Worm (Caenorhabditis elegans) whole organism, L1 larva: ENCODE measurements around the gene nas-12.

ENCODE experiments used
- C04F5.9 ChIP-seq: sonication (generic microtip); optimal IDR thresholded peaks from 2 replicates; lab custom pipeline; 2016; ENCODE audit warnings: missing genetic modification characterization, missing compliant biosample characterization
- C16A3.4 ChIP-seq: fragments of 150-350 bp; optimal IDR thresholded peaks from 2 replicates; lab custom pipeline; 2014; ENCODE audit warnings: missing biosample characterization, missing genetic modification characterization
- F16B12.6 ChIP-seq: fragments of 150-350 bp; optimal IDR thresholded peaks from 2 replicates; lab custom pipeline; 2014; ENCODE audit warnings: missing biosample characterization, missing genetic modification characterization
- aha-1 ChIP-seq: fragments of 150-350 bp; optimal IDR thresholded peaks from 2 replicates; lab custom pipeline; 2014; ENCODE audit warnings: missing biosample characterization, missing genetic modification characterization
- alr-1 ChIP-seq: fragments of 200-800 bp; sonication (Bioruptor generic); optimal IDR thresholded peaks from 2 replicates; lab custom pipeline; 2018; ENCODE audit warnings: borderline replicate concordance, mild to moderate bottlenecking, missing genetic modification characterization, missing compliant biosample characterization
- ama-1 ChIP-seq: fragments of 150-350 bp; optimal IDR thresholded peaks from 2 replicates; lab custom pipeline; 2014
- blmp-1 ChIP-seq: fragments of 150-350 bp; optimal IDR thresholded peaks from 2 replicates; lab custom pipeline; 2014; ENCODE audit warnings: missing biosample characterization, missing genetic modification characterization
- ceh-8 ChIP-seq: fragments of 200-800 bp; sonication (Bioruptor generic); optimal IDR thresholded peaks from 2 replicates; lab custom pipeline; 2018; ENCODE audit warnings: mild to moderate bottlenecking, missing genetic modification characterization, moderate library complexity, missing compliant biosample characterization
- ceh-82 ChIP-seq, 3 experiments: fragments of 150-350 bp in 1 of 3; sonication (generic microtip) in 2 of 3; optimal IDR thresholded peaks; 2 replicates each; lab custom pipeline; 2014 to 2017; ENCODE audit warnings: missing biosample characterization in 3 of 3, missing genetic modification characterization in 3 of 3
- ceh-88 ChIP-seq: fragments of 200-800 bp; sonication (Bioruptor generic); IDR thresholded peaks from 2 replicates; pipeline ENCODE4 v1.3.6; 2022; ENCODE audit warnings: missing genetic modification characterization, missing compliant biosample characterization
- ces-1 ChIP-seq: fragments of 150-350 bp; optimal IDR thresholded peaks from 2 replicates; lab custom pipeline; 2014; ENCODE audit warnings: missing biosample characterization, missing genetic modification reagents, missing genetic modification characterization
- elt-2 ChIP-seq: sonication (generic microtip); optimal IDR thresholded peaks from 2 replicates; lab custom pipeline; 2016; ENCODE audit warnings: missing genetic modification characterization, mild to moderate bottlenecking, inconsistent platforms, missing compliant biosample characterization, missing genetic modification reagents
- fkh-4 ChIP-seq: sonication (generic microtip); optimal IDR thresholded peaks from 2 replicates; lab custom pipeline; 2016; ENCODE audit warnings: missing compliant biosample characterization, missing genetic modification characterization, borderline replicate concordance
- fkh-8 ChIP-seq: sonication (generic microtip); optimal IDR thresholded peaks from 2 replicates; lab custom pipeline; 2016; ENCODE audit warnings: mild to moderate bottlenecking, missing genetic modification characterization, missing compliant biosample characterization
- fos-1 ChIP-seq: fragments of 150-350 bp; optimal IDR thresholded peaks from 2 replicates; lab custom pipeline; 2014; ENCODE audit warnings: missing biosample characterization, missing genetic modification characterization
- grh-1 ChIP-seq: fragments of 200-800 bp; sonication (Bioruptor generic); IDR thresholded peaks from 2 replicates; pipeline ENCODE4 v1.3.6; 2022; ENCODE audit warnings: missing genetic modification reagents, missing genetic modification characterization, missing compliant biosample characterization
- hlh-17 ChIP-seq: fragments of 200-800 bp; sonication (Bioruptor generic); optimal IDR thresholded peaks from 2 replicates; lab custom pipeline; 2018; ENCODE audit warnings: missing genetic modification characterization, mild to moderate bottlenecking, missing compliant biosample characterization, moderate library complexity, borderline replicate concordance
- lin-13 ChIP-seq: fragments of 150-350 bp; optimal IDR thresholded peaks from 2 replicates; lab custom pipeline; 2014; ENCODE audit warnings: missing biosample characterization, missing genetic modification reagents, missing genetic modification characterization
- lin-14 ChIP-seq: fragments of 200-800 bp; sonication (Bioruptor generic); optimal IDR thresholded peaks from 2 replicates; lab custom pipeline; 2018; ENCODE audit warnings: mild to moderate bottlenecking, missing genetic modification characterization, moderate library complexity, missing compliant biosample characterization
- lin-35 ChIP-seq, 2 experiments: fragments of 150-350 bp; optimal IDR thresholded peaks; 2 replicates each; lab custom pipeline; 2014; ENCODE audit warnings: missing biosample characterization in 2 of 2, missing genetic modification characterization in 2 of 2, missing genetic modification reagents in 2 of 2
- lin-39 ChIP-seq: fragments of 150-350 bp; optimal IDR thresholded peaks from 2 replicates; lab custom pipeline; 2014; ENCODE audit warnings: missing biosample characterization, missing genetic modification reagents, missing genetic modification characterization
- lsy-2 ChIP-seq, 2 experiments: fragments of 150-350 bp; optimal IDR thresholded peaks; 2 replicates each; lab custom pipeline; 2014; ENCODE audit warnings: missing biosample characterization in 2 of 2, missing genetic modification characterization in 2 of 2
- mep-1 ChIP-seq: fragments of 150-350 bp; optimal IDR thresholded peaks from 2 replicates; lab custom pipeline; 2014; ENCODE audit warnings: missing biosample characterization, missing genetic modification characterization
- nhr-20 ChIP-seq: sonication (generic microtip); optimal IDR thresholded peaks from 2 replicates; lab custom pipeline; 2016; ENCODE audit warnings: mild to moderate bottlenecking, missing genetic modification characterization, missing compliant biosample characterization
- nhr-47 ChIP-seq: sonication (generic microtip); optimal IDR thresholded peaks from 2 replicates; lab custom pipeline; 2016; ENCODE audit warnings: mild to moderate bottlenecking, missing genetic modification characterization, moderate library complexity, missing compliant biosample characterization
- nhr-71 ChIP-seq: sonication (generic microtip); optimal IDR thresholded peaks from 2 replicates; lab custom pipeline; 2016; ENCODE audit warnings: mild to moderate bottlenecking, missing genetic modification characterization, moderate library complexity, missing compliant biosample characterization
- nhr-76 ChIP-seq: sonication (generic microtip); optimal IDR thresholded peaks from 2 replicates; lab custom pipeline; 2017; ENCODE audit warnings: missing biosample characterization, missing genetic modification characterization
- nhr-85 ChIP-seq: sonication (generic microtip); peaks from one replicate; lab custom pipeline; 2016; ENCODE audit warnings: missing genetic modification characterization, inconsistent platforms, missing compliant biosample characterization
- nhr-90 ChIP-seq: sonication (generic microtip); optimal IDR thresholded peaks from 2 replicates; lab custom pipeline; 2016; ENCODE audit warnings: mild to moderate bottlenecking, missing genetic modification characterization, missing compliant biosample characterization; ENCODE audit not compliant: poor library complexity
- pag-3 ChIP-seq: sonication (generic microtip); optimal IDR thresholded peaks from 2 replicates; lab custom pipeline; 2017; ENCODE audit warnings: missing genetic modification characterization, mild to moderate bottlenecking, missing compliant biosample characterization, antibody characterized with exemption, borderline replicate concordance; ENCODE audit not compliant: insufficient read depth
- rnt-1 ChIP-seq: sonication (generic microtip); optimal IDR thresholded peaks from 2 replicates; lab custom pipeline; 2016; ENCODE audit warnings: mild to moderate bottlenecking, missing genetic modification characterization, moderate library complexity, missing compliant biosample characterization
- skn-1 ChIP-seq: fragments of 150-350 bp; optimal IDR thresholded peaks from 2 replicates; lab custom pipeline; 2014; ENCODE audit warnings: missing biosample characterization, missing genetic modification characterization
- snu-23 ChIP-seq: sonication (generic microtip); optimal IDR thresholded peaks from 2 replicates; lab custom pipeline; 2016; ENCODE audit warnings: missing genetic modification characterization, missing compliant biosample characterization
- sox-4 ChIP-seq: sonication (generic microtip); optimal IDR thresholded peaks from 2 replicates; lab custom pipeline; 2016; ENCODE audit warnings: missing genetic modification characterization, missing compliant biosample characterization
- sptf-1 ChIP-seq: fragments of 150-350 bp; optimal IDR thresholded peaks from 2 replicates; lab custom pipeline; 2014; ENCODE audit warnings: missing biosample characterization, missing genetic modification characterization
- sup-37 ChIP-seq: fragments of 200-800 bp; sonication (Bioruptor generic); optimal IDR thresholded peaks from 2 replicates; lab custom pipeline; 2018; ENCODE audit warnings: mild to moderate bottlenecking, missing genetic modification characterization, missing compliant biosample characterization
- swsn-7 ChIP-seq: sonication (generic microtip); optimal IDR thresholded peaks from 2 replicates; lab custom pipeline; 2016; ENCODE audit warnings: missing genetic modification characterization, missing compliant biosample characterization
- unc-62 ChIP-seq: fragments of 150-350 bp; optimal IDR thresholded peaks from 2 replicates; lab custom pipeline; 2014; ENCODE audit warnings: missing biosample characterization, missing genetic modification reagents, missing genetic modification characterization
- vab-15 ChIP-seq: sonication (generic microtip); optimal IDR thresholded peaks from 2 replicates; lab custom pipeline; 2017; ENCODE audit warnings: missing genotype, mild to moderate bottlenecking, missing genetic modification characterization, missing compliant biosample characterization
- zag-1 ChIP-seq: fragments of 150-350 bp; optimal IDR thresholded peaks from 2 replicates; lab custom pipeline; 2014; ENCODE audit warnings: missing biosample characterization, missing genetic modification characterization
- zip-4 ChIP-seq: fragments of 200-800 bp; sonication (Bioruptor generic); optimal IDR thresholded peaks from 2 replicates; lab custom pipeline; 2018; ENCODE audit warnings: mild to moderate bottlenecking, missing genetic modification characterization, moderate library complexity, missing compliant biosample characterization
- ztf-11 ChIP-seq, 2 experiments: sonication (generic microtip); optimal IDR thresholded peaks; 2 replicates each; lab custom pipeline; 2016 to 2017; ENCODE audit warnings: missing genetic modification characterization in 2 of 2, missing biosample characterization in 1 of 2, missing compliant biosample characterization in 1 of 2
- ztf-4 ChIP-seq: fragments of 150-350 bp; optimal IDR thresholded peaks from 2 replicates; lab custom pipeline; 2014; ENCODE audit warnings: missing biosample characterization, missing genetic modification characterization

nas-12 gene

DNA sequence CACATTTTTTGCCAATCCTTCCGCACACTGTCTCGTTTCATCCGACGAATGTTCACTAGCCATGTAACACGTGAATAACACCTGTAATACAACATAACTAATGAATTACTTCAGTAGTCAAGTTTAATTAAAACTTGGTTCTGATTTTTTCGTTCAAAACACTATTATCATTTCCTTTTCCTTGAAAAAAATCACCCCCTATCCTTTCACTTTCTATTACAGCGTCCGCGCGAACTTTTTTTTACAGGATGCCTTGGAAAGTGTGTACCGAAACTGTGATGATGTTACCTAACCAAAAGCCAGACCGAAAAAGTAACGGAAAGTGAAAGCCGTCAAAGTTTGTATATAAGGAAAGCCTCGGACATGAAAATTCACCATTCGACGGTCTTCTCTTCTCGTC is 7.7 kb upstream of the nas-12 start, which contains the start of gene col-124:
col-124 (plus strand) TSS at position 374 of the 400 bp plus-strand sequence.
- TF ChIP-seq blmp-1: peak; percentile 77
- TF ChIP-seq mep-1 (tag; lab: Kevin White, UChicago): no peak

ce11 chrIV:10216704-10217296 is 7.0 kb upstream of the nas-12 start:
- TF ChIP-seq lsy-2 (tag; optimal IDR thresholded peaks at IDR 0.05; lab: Kevin White, UChicago): no peak
- no peak for TF ChIP-seq ceh-88
- TF ChIP-seq nhr-85 (tag; lab: Kevin White, UChicago): no peak
- no peak for TF ChIP-seq grh-1 (GFP tag; lab: Robert Waterston, UW)
- no peak for TF ChIP-seq blmp-1
- no peak for TF ChIP-seq nhr-90 (tag; lab: Kevin White, UChicago)
- TF ChIP-seq ama-1 (lab: Kevin White, UChicago): no peak
- no peak for TF ChIP-seq zip-4 (GFP tag; lab: Kevin White, UChicago)
- no peak for TF ChIP-seq lin-13 (GFP tag; lab: Kevin White, UChicago)
- TF ChIP-seq ceh-82 (tag; optimal IDR thresholded peaks at IDR 0.05; lab: Kevin White, UChicago): no peak
- TF ChIP-seq F16B12.6 (tag; lab: Kevin White, UChicago): no peak
- TF ChIP-seq hlh-17: no peak
- no peak for TF ChIP-seq sptf-1
- TF ChIP-seq nhr-47 (tag; lab: Kevin White, UChicago): no peak
- TF ChIP-seq rnt-1 (tag; lab: Kevin White, UChicago): no peak
- no peak for TF ChIP-seq elt-2

DNA sequence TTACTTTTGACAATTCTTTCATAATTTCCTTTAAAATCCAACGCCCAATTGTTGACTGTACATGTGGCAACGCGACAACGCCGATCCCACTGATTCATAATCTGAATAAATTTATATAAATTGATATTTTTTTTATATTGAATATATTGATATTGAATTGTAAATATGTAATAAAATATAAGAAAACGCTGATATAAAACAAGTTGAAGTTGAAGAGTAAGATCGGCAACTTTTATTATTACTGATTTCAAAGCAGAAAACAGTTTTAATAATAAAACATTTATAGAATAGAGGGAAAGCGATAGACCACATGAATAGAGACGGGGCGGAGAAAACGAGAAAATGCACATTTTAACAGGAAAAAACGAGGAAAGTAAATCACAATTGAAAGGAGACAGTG is 4.6 kb upstream of the nas-12 start, which contains the start of gene qns-1:
qns-1 (minus strand) TSS at position 101 of the 400 bp plus-strand sequence.
- TF ChIP-seq pag-3 (tag; lab: Kevin White, UChicago) (no peak), nhr-71 (tag; lab: Kevin White, UChicago) (no peak), ceh-82 (tag; optimal IDR thresholded peaks at IDR 0.05; lab: Kevin White, UChicago) (no peak), ztf-11 (tag; optimal IDR thresholded peaks at IDR 0.05; lab: Kevin White, UChicago) (no peak)

DNA sequence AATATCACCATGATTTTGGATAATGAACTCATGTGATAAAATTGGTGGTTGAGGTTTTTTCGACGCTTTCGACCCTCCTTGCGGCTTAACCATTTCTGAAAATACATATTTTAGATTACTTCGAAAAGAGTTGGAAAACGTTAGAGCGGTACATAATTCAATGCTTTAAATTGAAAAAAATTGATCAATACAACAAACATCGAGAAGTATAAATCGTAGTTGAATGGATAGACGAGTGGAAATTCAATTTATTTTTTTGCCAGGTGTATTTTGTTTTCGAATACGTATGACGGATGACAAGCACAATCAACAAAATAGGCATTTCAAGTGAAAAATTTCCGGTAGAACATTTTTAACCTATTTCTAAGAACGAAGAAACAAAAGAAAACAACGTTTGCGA is 2.6 kb upstream of the nas-12 start, which contains the start of gene tram-1:
tram-1 (minus strand) TSS at position 101 of the 400 bp plus-strand sequence.
- TF ChIP-seq fkh-8: peak; percentile 37
- TF ChIP-seq sox-4 (tag; lab: Kevin White, UChicago): no peak
- no peak for TF ChIP-seq lsy-2 (tag; optimal IDR thresholded peaks at IDR 0.05; lab: Kevin White, UChicago)
- TF ChIP-seq lin-14 (GFP tag; lab: Kevin White, UChicago): no peak
- no peak for TF ChIP-seq C16A3.4 (tag; lab: Kevin White, UChicago)
- TF ChIP-seq fos-1 (tag; lab: Kevin White, UChicago): no peak
- TF ChIP-seq sup-37 (GFP tag; lab: Kevin White, UChicago): no peak

- TF ChIP-seq vab-15 (tag; lab: Kevin White, UChicago) (peak; percentile 52), skn-1 (tag; lab: Kevin White, UChicago) (peak; percentile 24), nhr-20 (tag; lab: Kevin White, UChicago) (peak; percentile 80), fkh-4 (tag; lab: Kevin White, UChicago) (no peak), fkh-8 (peak; percentile 69), nhr-90 (tag; lab: Kevin White, UChicago) (peak; percentile 56), ztf-4 (peak; percentile 48), aha-1 (tag; lab: Kevin White, UChicago) (no peak), ceh-8 (no peak), nhr-76 (tag; lab: Kevin White, UChicago) (no peak), snu-23 (GFP tag; lab: Kevin White, UChicago) (peak; percentile 84), sox-4 (tag; lab: Kevin White, UChicago) (no peak), swsn-7 (tag; lab: Kevin White, UChicago) (peak; percentile 67), unc-62 (GFP tag; lab: Kevin White, UChicago) (no peak), ztf-11 (tag; optimal IDR thresholded peaks at IDR 0.05; lab: Kevin White, UChicago) (no peak), ceh-88 (no peak), lin-35 (GFP tag; optimal IDR thresholded peaks at IDR 0.05; lab: Kevin White, UChicago) (peak; percentile 77 to 87), zag-1 (tag; lab: Kevin White, UChicago) (no peak), C04F5.9 (no peak), sptf-1 (no peak), lin-39 (tag; lab: Kevin White, UChicago) (no peak), alr-1 (tag; lab: Kevin White, UChicago) (no peak), ces-1 (no peak)
These were observed 1.7 kb upstream of the nas-12 start, which contains the start of gene C24F3.2 for ce11 chrIV:10222122-10222589. TSS of gene C24F3.2 (plus strand) at chrIV:10222539.
